Fruit fly (Drosophila melanogaster): Measurements from ENCODE around the gene Frq2.

dm6 chrX:18197642-18198041 is 20.2 kb downstream of the Frq2 start:
- TF ChIP-seq dmrt93B (GFP tag; optimal IDR thresholded peaks at IDR 0.05) (no peak), dl (GFP tag; optimal IDR thresholded peaks at IDR 0.05; ENCODE audit: insufficient read depth in 1 of 2, partially characterized antibody in 2 of 2) (no peak), Hr78 (GFP tag; optimal IDR thresholded peaks at IDR 0.05) (no peak), CG9705 (GFP tag; optimal IDR thresholded peaks at IDR 0.05) (no peak), Vsx2 (GFP tag; optimal IDR thresholded peaks at IDR 0.05; ENCODE audit: partially characterized antibody) (no peak), usp (GFP tag; optimal IDR thresholded peaks at IDR 0.05) (no peak), pan (optimal IDR thresholded peaks at IDR 0.05) (no peak), Dfd (GFP tag; optimal IDR thresholded peaks at IDR 0.05) (no peak), ey (GFP tag; optimal IDR thresholded peaks at IDR 0.05) (no peak), psq (GFP tag; optimal IDR thresholded peaks at IDR 0.05) (no peak)

All from whole organism, wandering third instar larva.